Fruit fly (Drosophila melanogaster): Measurements from ENCODE around the gene js.

dm6 chr3R:16316747-16317146 lies 51.4 kb downstream of the js start:
- TF ChIP-seq dl (GFP tag; optimal IDR thresholded peaks at IDR 0.05; ENCODE audit: insufficient read depth in 1 of 2, partially characterized antibody in 2 of 2) (peak in 1 of 2 experiments; percentile 40), dmrt93B (GFP tag; optimal IDR thresholded peaks at IDR 0.05) (no peak), OdsH (GFP tag; optimal IDR thresholded peaks at IDR 0.05) (no peak), psq (GFP tag; optimal IDR thresholded peaks at IDR 0.05) (peak; percentile 46), usp (GFP tag; optimal IDR thresholded peaks at IDR 0.05) (no peak), fru (GFP tag; optimal IDR thresholded peaks at IDR 0.05) (peak; percentile 1), sage (GFP tag; optimal IDR thresholded peaks at IDR 0.05) (peak; percentile 19), lola (GFP tag; optimal IDR thresholded peaks at IDR 0.05) (no peak)
